Worm (Caenorhabditis elegans): ENCODE results near the gene C10A4.3.

ce11 chrX:7445734-7446133 is 40.2 kb downstream of the C10A4.3 start:
- no peak for TF ChIP-seq lin-15B (tag; optimal IDR thresholded peaks at IDR 0.05)
- TF ChIP-seq egl-27 (tag; optimal IDR thresholded peaks at IDR 0.05): no peak
- no peak for TF ChIP-seq unc-62 (GFP tag; optimal IDR thresholded peaks at IDR 0.05)
- TF ChIP-seq hlh-4 (tag; optimal IDR thresholded peaks at IDR 0.05): no peak
- no peak for TF ChIP-seq egl-13 (tag; optimal IDR thresholded peaks at IDR 0.05)
- no peak for TF ChIP-seq mdl-1 (tag; optimal IDR thresholded peaks at IDR 0.05)
- no peak for TF ChIP-seq unc-30 (tag; optimal IDR thresholded peaks at IDR 0.05)
- no peak for TF ChIP-seq sup-37 (GFP tag; optimal IDR thresholded peaks at IDR 0.05)
- no peak for TF ChIP-seq ama-1 (optimal IDR thresholded peaks at IDR 0.05)
- no peak for TF ChIP-seq rnt-1 (tag; optimal IDR thresholded peaks at IDR 0.05)

Measured in whole organism, L1 larva.